Fruit fly (Drosophila melanogaster): ENCODE measurements around the gene CG3436.

CG3436 gene

DNA sequence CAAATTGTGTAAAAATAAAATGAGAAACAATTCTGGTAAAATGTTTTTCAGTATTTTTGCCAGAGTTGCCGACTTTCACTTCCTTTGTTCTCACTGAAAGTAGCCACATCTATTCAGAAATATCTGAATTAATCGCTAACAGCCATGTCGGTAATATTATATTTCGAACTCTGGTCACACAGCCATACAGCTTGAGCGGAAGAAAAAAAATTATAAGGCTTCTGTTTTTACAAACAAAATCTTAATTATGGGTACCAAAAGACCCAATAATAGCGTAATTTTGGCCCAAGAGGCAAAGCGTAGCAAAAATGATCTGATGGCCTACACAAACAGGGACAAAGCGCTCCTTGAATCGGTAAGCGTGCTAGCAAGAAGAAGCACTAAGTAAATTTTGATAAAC is at the start of gene CG3436 (continued):
- no peak for TF ChIP-seq CG10959 (GFP tag; IDR thresholded peaks at IDR 0.05)
- peak; percentile 16 for TF ChIP-seq nerfin-1 (tag; optimal IDR thresholded peaks at IDR 0.05)
- TF ChIP-seq CG1603 (tag; optimal IDR thresholded peaks at IDR 0.05) = peak; percentile 64
- no peak for TF ChIP-seq gem (tag; optimal IDR thresholded peaks at IDR 0.05)
- TF ChIP-seq Mrtf (GFP tag; IDR thresholded peaks at IDR 0.05) = no peak
- TF ChIP-seq slbo (GFP tag; IDR thresholded peaks at IDR 0.05) = no peak
- TF ChIP-seq grn (GFP tag; optimal IDR thresholded peaks at IDR 0.05) = no peak
- TF ChIP-seq ems (GFP tag; optimal IDR thresholded peaks at IDR 0.05) = no peak
- peak; percentile 12 for TF ChIP-seq lilli (GFP tag; optimal IDR thresholded peaks at IDR 0.05)
- TF ChIP-seq CG12299 (tag; optimal IDR thresholded peaks at IDR 0.05) = peak; percentile 27
- no peak for TF ChIP-seq Scr (GFP tag; IDR thresholded peaks at IDR 0.05; ENCODE audit: partially characterized antibody)
- no peak for TF ChIP-seq tup (GFP tag; optimal IDR thresholded peaks at IDR 0.05)
- no peak for TF ChIP-seq CG15011 (GFP tag; optimal IDR thresholded peaks at IDR 0.05)
- no peak for TF ChIP-seq CG1233 (GFP tag; optimal IDR thresholded peaks at IDR 0.05)
- peak; percentile 12 for TF ChIP-seq CG2120 (GFP tag; optimal IDR thresholded peaks at IDR 0.05)
- no peak for TF ChIP-seq kah (GFP tag; optimal IDR thresholded peaks at IDR 0.05)
- TF ChIP-seq dan (GFP tag; IDR thresholded peaks at IDR 0.05) = no peak
- TF ChIP-seq sug (tag; optimal IDR thresholded peaks at IDR 0.05) = peak; percentile 37
- peak; percentile 22 for TF ChIP-seq CG2116 (GFP tag; optimal IDR thresholded peaks at IDR 0.05)
- peak; percentile 47 for TF ChIP-seq B-H2 (GFP tag; optimal IDR thresholded peaks at IDR 0.05)
- TF ChIP-seq onecut (GFP tag; IDR thresholded peaks at IDR 0.05) = no peak
- peak; percentile 33 for TF ChIP-seq CG17802 (tag; optimal IDR thresholded peaks at IDR 0.05)
- TF ChIP-seq CG13624 (GFP tag; optimal IDR thresholded peaks at IDR 0.05) = peak; percentile 14
- no peak for TF ChIP-seq CG10274 (GFP tag; optimal IDR thresholded peaks at IDR 0.05)
- no peak for TF ChIP-seq CG13287 (GFP tag; IDR thresholded peaks at IDR 0.05; ENCODE audit: partially characterized antibody)
- no peak for TF ChIP-seq CG4820 (GFP tag; optimal IDR thresholded peaks at IDR 0.05)
- no peak for TF ChIP-seq CG7556 (GFP tag; optimal IDR thresholded peaks at IDR 0.05)
- TF ChIP-seq CG13894 (tag; optimal IDR thresholded peaks at IDR 0.05) = peak; percentile 38
- TF ChIP-seq CG3163 (GFP tag; optimal IDR thresholded peaks at IDR 0.05) = no peak
- peak; percentile 6 for TF ChIP-seq Ssrp (tag; optimal IDR thresholded peaks at IDR 0.05)
- peak; percentile 11 for TF ChIP-seq lbe (GFP tag; optimal IDR thresholded peaks at IDR 0.05)
- TF ChIP-seq cad (GFP tag; optimal IDR thresholded peaks at IDR 0.05) = no peak
- TF ChIP-seq HmgD (GFP tag; optimal IDR thresholded peaks at IDR 0.05) = peak; percentile 67
- peak; percentile 44 for TF ChIP-seq MESR4 (GFP tag; optimal IDR thresholded peaks at IDR 0.05)
- no peak for TF ChIP-seq bab2 (GFP tag; optimal IDR thresholded peaks at IDR 0.05)
- no peak for TF ChIP-seq Dad (GFP tag; optimal IDR thresholded peaks at IDR 0.05)
- no peak for TF ChIP-seq pros (GFP tag; optimal IDR thresholded peaks at IDR 0.05)
- no peak for TF ChIP-seq CG13775 (GFP tag; optimal IDR thresholded peaks at IDR 0.05)
- no peak for TF ChIP-seq dati (GFP tag; IDR thresholded peaks at IDR 0.05)
- peak; percentile 62 for TF ChIP-seq YL-1 (GFP tag; optimal IDR thresholded peaks at IDR 0.05)
- TF ChIP-seq dmrt99B (tag; optimal IDR thresholded peaks at IDR 0.05) = no peak
- no peak for TF ChIP-seq bigmax (GFP tag; optimal IDR thresholded peaks at IDR 0.05)
- no peak for TF ChIP-seq Dek (tag; optimal IDR thresholded peaks at IDR 0.05)
- no peak for TF ChIP-seq salm (tag; optimal IDR thresholded peaks at IDR 0.05)
- no peak for TF ChIP-seq zfh2 (GFP tag; optimal IDR thresholded peaks at IDR 0.05)
- peak; percentile 34 for TF ChIP-seq CG17912 (GFP tag; optimal IDR thresholded peaks at IDR 0.05)
- no peak for TF ChIP-seq CG4282 (GFP tag; optimal IDR thresholded peaks at IDR 0.05)
- peak; percentile 67 for TF ChIP-seq sens (GFP tag)
- TF ChIP-seq Lhr (GFP tag; optimal IDR thresholded peaks at IDR 0.05) = peak; percentile 52
- TF ChIP-seq ro (GFP tag; IDR thresholded peaks at IDR 0.05) = no peak
- TF ChIP-seq stwl (tag; optimal IDR thresholded peaks at IDR 0.05) = peak; percentile 88
- TF ChIP-seq CG6654 (GFP tag; optimal IDR thresholded peaks at IDR 0.05) = no peak

Data from whole organism, embryonic.